Worm (Caenorhabditis elegans): ENCODE data around the gene clc-31.

Gene clc-31

ce11 chrII:371549-371948 is 31.2 kb downstream of the clc-31 start:
- TF ChIP-seq F26F4.8 (GFP tag; conservative IDR thresholded peaks at IDR 0.05), result no peak
- TF ChIP-seq lir-3 (tag; optimal IDR thresholded peaks at IDR 0.05), result no peak
- TF ChIP-seq nhr-48 (tag; optimal IDR thresholded peaks at IDR 0.05), result no peak
- TF ChIP-seq cey-2 (tag; optimal IDR thresholded peaks at IDR 0.05; ENCODE audit: borderline replicate concordance, insufficient read depth), result no peak
- TF ChIP-seq arid-1 (GFP tag; conservative IDR thresholded peaks at IDR 0.05), result no peak
- TF ChIP-seq ama-1 (optimal IDR thresholded peaks at IDR 0.05), result no peak
- no peak for TF ChIP-seq daf-16 (GFP tag; optimal IDR thresholded peaks at IDR 0.05)
- no peak for TF ChIP-seq daf-16 (tag; optimal IDR thresholded peaks at IDR 0.05)
- TF ChIP-seq madf-9 (GFP tag; conservative IDR thresholded peaks at IDR 0.05), result no peak
- no peak for TF ChIP-seq zfp-2 (tag; optimal IDR thresholded peaks at IDR 0.05)
- TF ChIP-seq R02D3.7 (tag; optimal IDR thresholded peaks at IDR 0.05), result no peak
- no peak for TF ChIP-seq lin-39 (tag; optimal IDR thresholded peaks at IDR 0.05)
- no peak for TF ChIP-seq nhr-237 (tag; optimal IDR thresholded peaks at IDR 0.05)

ce11 chrII:372235-372634 is 31.9 kb downstream of the clc-31 start:
- no peak for TF ChIP-seq dpl-1 (GFP tag; optimal IDR thresholded peaks at IDR 0.05)
- no peak for TF ChIP-seq aha-1 (tag)
- no peak for TF ChIP-seq dmd-6 (GFP tag; IDR thresholded peaks at IDR 0.05)
- TF ChIP-seq ceh-20 (GFP tag; IDR thresholded peaks at IDR 0.05), result no peak
- TF ChIP-seq Y5F2A.4 (GFP tag; optimal IDR thresholded peaks at IDR 0.05), result no peak
- no peak for TF ChIP-seq hmg-1.1 (GFP tag; IDR thresholded peaks at IDR 0.05)
- no peak for TF ChIP-seq duxl-1 (tag; optimal IDR thresholded peaks at IDR 0.05; ENCODE audit: poor library complexity)
- no peak for TF ChIP-seq snpc-4 (tag; optimal IDR thresholded peaks at IDR 0.05)
- no peak for TF ChIP-seq ces-1 (GFP tag; optimal IDR thresholded peaks at IDR 0.05)
- no peak for TF ChIP-seq ceh-82 (tag; optimal IDR thresholded peaks at IDR 0.05)
- TF ChIP-seq ceh-62 (tag; optimal IDR thresholded peaks at IDR 0.05), result no peak
- no peak for TF ChIP-seq unc-62 (GFP tag; optimal IDR thresholded peaks at IDR 0.05 in 1 of 2)
- no peak for TF ChIP-seq unc-62 (tag; optimal IDR thresholded peaks at IDR 0.05)
- TF ChIP-seq lin-15B (tag; optimal IDR thresholded peaks at IDR 0.05), result no peak
- TF ChIP-seq cey-2 (tag; optimal IDR thresholded peaks at IDR 0.05; ENCODE audit: borderline replicate concordance, insufficient read depth), result no peak
- no peak for TF ChIP-seq tag-97 (GFP tag; IDR thresholded peaks at IDR 0.05)
- TF ChIP-seq spr-1 (tag; optimal IDR thresholded peaks at IDR 0.05), result no peak
- TF ChIP-seq unc-39 (tag; optimal IDR thresholded peaks at IDR 0.05), result no peak
- TF ChIP-seq nhr-111 (GFP tag; optimal IDR thresholded peaks at IDR 0.05), result no peak
- no peak for TF ChIP-seq daf-12 (tag; optimal IDR thresholded peaks at IDR 0.05)
- no peak for TF ChIP-seq arid-1 (GFP tag; conservative IDR thresholded peaks at IDR 0.05)

- no peak for TF ChIP-seq nhr-41 (GFP tag; IDR thresholded peaks at IDR 0.05)
- no peak for TF ChIP-seq gei-8 (GFP tag; optimal IDR thresholded peaks at IDR 0.05)
- TF ChIP-seq mxl-2 (GFP tag; conservative IDR thresholded peaks at IDR 0.05), result no peak
- TF ChIP-seq mep-1 (tag; optimal IDR thresholded peaks at IDR 0.05), result no peak
- TF ChIP-seq unc-62 (GFP tag; optimal IDR thresholded peaks at IDR 0.05 in 1 of 2), result peak in 1 of 2 experiments; percentile 31
- no peak for TF ChIP-seq unc-62 (tag; optimal IDR thresholded peaks at IDR 0.05)
Measured at ce11 chrII:374950-375349, 34.6 kb downstream of the clc-31 start, which contains the start of gene C03H5.4. TSS of gene C03H5.4 (plus strand) at chrII:375250.

- 0 out of 2 replicates have a peak, but pooled peaks have one; percentile 21 for TF ChIP-seq dmd-9 (GFP tag; IDR thresholded peaks at IDR 0.05)
- TF ChIP-seq fos-1 (tag; optimal IDR thresholded peaks at IDR 0.05), result no peak
- TF ChIP-seq mdl-1 (tag; optimal IDR thresholded peaks at IDR 0.05), result no peak
Measured at ce11 chrII:378351-378750, 38.0 kb downstream of the clc-31 start, which contains the start of gene C03H5.9. TSS of gene C03H5.9 (plus strand) at chrII:378651.

Measured in whole organism, L4 larva.